Fruit fly (Drosophila melanogaster) whole organism, embryonic: ENCODE results near the gene Uck.

Experiments used
- ATbp ChIP-seq: fragments of 200-800 bp; sonication (Bioruptor generic); optimal IDR thresholded peaks from 2 replicates; lab custom pipeline; 2017; ENCODE audit warnings: missing biosample characterization, mild to moderate bottlenecking, missing genetic modification characterization, missing genetic modification reagents
- Antp ChIP-seq: fragments of 200-800 bp; sonication (Bioruptor generic); optimal IDR thresholded peaks from 3 replicates; lab custom pipeline; 2016; ENCODE audit warnings: missing biosample characterization, missing genetic modification characterization
- CG10321 ChIP-seq: fragments of 200-800 bp; sonication (Bioruptor generic); IDR thresholded peaks from 2 replicates; pipeline ENCODE4 v1.3.6; 2022; ENCODE audit warnings: missing biosample characterization, missing genetic modification characterization
- CG10462 ChIP-seq: fragments of 200-800 bp; sonication (Bioruptor generic); optimal IDR thresholded peaks from 2 replicates; lab custom pipeline; 2016; ENCODE audit warnings: missing biosample characterization, missing genetic modification characterization
- CG12104 ChIP-seq: fragments of 200-800 bp; sonication (Bioruptor generic); optimal IDR thresholded peaks from 3 replicates; lab custom pipeline; 2016; ENCODE audit warnings: missing biosample characterization, missing genetic modification characterization
- CG13123 ChIP-seq: fragments of 200-800 bp; sonication (Bioruptor generic); optimal IDR thresholded peaks from 2 replicates; lab custom pipeline; 2016; ENCODE audit warnings: missing biosample characterization, missing genetic modification characterization
- CG14965 ChIP-seq: fragments of 200-800 bp; sonication (Bioruptor generic); optimal IDR thresholded peaks from 2 replicates; lab custom pipeline; 2016; ENCODE audit warnings: missing biosample characterization, missing genetic modification characterization, borderline replicate concordance
- CG17186 ChIP-seq: fragments of 200-800 bp; sonication (Bioruptor generic); optimal IDR thresholded peaks from 3 replicates; lab custom pipeline; 2017; ENCODE audit warnings: missing biosample characterization, missing genetic modification reagents, missing genetic modification characterization
- CG17385 ChIP-seq: fragments of 200-800 bp; sonication (Bioruptor generic); optimal IDR thresholded peaks from 3 replicates; lab custom pipeline; 2018; ENCODE audit warnings: missing biosample characterization, mild to moderate bottlenecking, missing genetic modification characterization
- CG17912 ChIP-seq: fragments of 200-800 bp; sonication (Bioruptor generic); optimal IDR thresholded peaks from 2 replicates; lab custom pipeline; 2018; ENCODE audit warnings: missing biosample characterization, mild to moderate bottlenecking, missing genetic modification characterization
- CG18262 ChIP-seq: fragments of 200-800 bp; optimal IDR thresholded peaks from 3 replicates; lab custom pipeline; 2019; ENCODE audit warnings: missing biosample characterization, mild to moderate bottlenecking, missing genetic modification characterization, moderate library complexity
- CG18619 ChIP-seq: fragments of 200-800 bp; sonication (Bioruptor generic); optimal IDR thresholded peaks from 3 replicates; lab custom pipeline; 2017; ENCODE audit warnings: missing biosample characterization, mild to moderate bottlenecking, missing genetic modification characterization
- CG2199 ChIP-seq: fragments of 200-800 bp; sonication (Bioruptor generic); IDR thresholded peaks from 3 replicates; pipeline ENCODE4 v1.3.6; 2022; ENCODE audit warnings: missing biosample characterization, missing genetic modification characterization
- CG31441 ChIP-seq: fragments of 200-800 bp; sonication (Bioruptor generic); IDR thresholded peaks from 2 replicates; pipeline ENCODE4 v1.3.6; 2022; ENCODE audit warnings: missing biosample characterization, missing genetic modification characterization
- CG42726 ChIP-seq: fragments of 200-800 bp; sonication (Bioruptor generic); IDR thresholded peaks from 2 replicates; pipeline ENCODE4 v1.3.6; 2022; ENCODE audit warnings: missing biosample characterization, missing genetic modification characterization; ENCODE audit not compliant: partially characterized antibody
- CG6813 ChIP-seq: fragments of 200-800 bp; sonication (Bioruptor generic); optimal IDR thresholded peaks from 2 replicates; lab custom pipeline; 2017; ENCODE audit warnings: missing biosample characterization, missing genetic modification characterization, mild to moderate bottlenecking, moderate library complexity, missing genetic modification reagents
- CG7271 ChIP-seq: fragments of 200-800 bp; sonication (Bioruptor generic); optimal IDR thresholded peaks from 2 replicates; lab custom pipeline; 2018; ENCODE audit warnings: missing biosample characterization, mild to moderate bottlenecking, missing genetic modification characterization, moderate library complexity
- CG7745 ChIP-seq: fragments of 200-800 bp; sonication (Bioruptor generic); optimal IDR thresholded peaks from 2 replicates; lab custom pipeline; 2018; ENCODE audit warnings: missing biosample characterization, mild to moderate bottlenecking, missing genetic modification characterization, moderate library complexity
- CG8290 ChIP-seq, 3 experiments: fragments of 200-800 bp; sonication (Bioruptor generic); optimal IDR thresholded peaks; 2 replicates each; lab custom pipeline; 2016 to 2019; ENCODE audit warnings: missing biosample characterization in 3 of 3, missing genetic modification characterization in 3 of 3, mild to moderate bottlenecking in 2 of 3, moderate library complexity in 1 of 3
- CG8765 ChIP-seq: fragments of 200-800 bp; sonication (Bioruptor generic); IDR thresholded peaks from 2 replicates; pipeline ENCODE4 v1.3.6; 2022; ENCODE audit warnings: missing biosample characterization, missing genetic modification characterization
- CoRest ChIP-seq: fragments of 200-800 bp; sonication (Bioruptor generic); optimal IDR thresholded peaks from 3 replicates; lab custom pipeline; 2018; ENCODE audit warnings: missing biosample characterization, mild to moderate bottlenecking, missing genetic modification characterization, moderate library complexity
- Dll ChIP-seq: fragments of 200-800 bp; sonication (Bioruptor generic); IDR thresholded peaks from 4 replicates; pipeline ENCODE4 v1.3.6; 2022; ENCODE audit warnings: missing biosample characterization, missing genetic modification characterization; ENCODE audit not compliant: partially characterized antibody
- Elba2 ChIP-seq: fragments of 200-800 bp; sonication (Bioruptor generic); optimal IDR thresholded peaks from 3 replicates; lab custom pipeline; 2016; ENCODE audit warnings: missing biosample characterization, missing genetic modification characterization
- HLHmδ ChIP-seq: fragments of 200-800 bp; sonication (Bioruptor generic); optimal IDR thresholded peaks from 2 replicates; lab custom pipeline; 2018; ENCODE audit warnings: missing biosample characterization, mild to moderate bottlenecking, missing genetic modification characterization, moderate library complexity
- Hr3 ChIP-seq: fragments of 200-800 bp; sonication (Bioruptor generic); optimal IDR thresholded peaks from 3 replicates; lab custom pipeline; 2016; ENCODE audit warnings: missing biosample characterization, missing genetic modification characterization
- NFAT ChIP-seq: fragments of 200-800 bp; sonication (Bioruptor generic); IDR thresholded peaks from 2 replicates; pipeline ENCODE4 v1.3.6; 2022; ENCODE audit warnings: missing biosample characterization, missing genetic modification characterization
- NK7.1 ChIP-seq: fragments of 200-800 bp; sonication (Bioruptor generic); optimal IDR thresholded peaks from 3 replicates; lab custom pipeline; 2016; ENCODE audit warnings: missing biosample characterization, missing genetic modification characterization
- PHDP ChIP-seq: fragments of 200-800 bp; sonication (Bioruptor generic); optimal IDR thresholded peaks from 3 replicates; lab custom pipeline; 2018; ENCODE audit warnings: missing biosample characterization, mild to moderate bottlenecking, missing genetic modification characterization, moderate library complexity
- Ravus ChIP-seq: fragments of 200-800 bp; sonication (Bioruptor generic); IDR thresholded peaks from 2 replicates; pipeline ENCODE4 v1.3.6; 2022; ENCODE audit warnings: missing biosample characterization, missing genetic modification characterization
- Vsx1 ChIP-seq: fragments of 200-800 bp; sonication (Bioruptor generic); optimal IDR thresholded peaks from 2 replicates; lab custom pipeline; 2017; ENCODE audit warnings: missing biosample characterization, mild to moderate bottlenecking, missing genetic modification characterization, missing genetic modification reagents
- aop ChIP-seq: fragments of 200-800 bp; sonication (Bioruptor generic); IDR thresholded peaks from 2 replicates; pipeline ENCODE4 v1.3.6; 2022; ENCODE audit warnings: missing biosample characterization, missing genetic modification characterization
- bbx ChIP-seq: fragments of 200-800 bp; sonication (Bioruptor generic); IDR thresholded peaks from 2 replicates; pipeline ENCODE4 v1.3.6; 2022; ENCODE audit warnings: missing biosample characterization, missing genetic modification characterization; ENCODE audit not compliant: partially characterized antibody
- chif ChIP-seq, 2 experiments: fragments of 200-800 bp; sonication (Bioruptor generic); optimal IDR thresholded peaks; 3 replicates each; lab custom pipeline; 2016; ENCODE audit warnings: missing biosample characterization in 2 of 2, missing genetic modification characterization in 2 of 2
- dimm ChIP-seq: fragments of 200-800 bp; sonication (Bioruptor generic); IDR thresholded peaks from 2 replicates; pipeline ENCODE4 v1.3.6; 2022; ENCODE audit warnings: missing biosample characterization, missing genetic modification characterization
- eyg ChIP-seq: fragments of 200-800 bp; sonication (Bioruptor generic); optimal IDR thresholded peaks from 3 replicates; lab custom pipeline; 2016; ENCODE audit warnings: missing biosample characterization, missing genetic modification characterization
- fd3F ChIP-seq: fragments of 200-800 bp; sonication (Bioruptor generic); optimal IDR thresholded peaks from 2 replicates; lab custom pipeline; 2018; ENCODE audit warnings: missing biosample characterization, mild to moderate bottlenecking, missing genetic modification characterization, moderate library complexity
- gcm ChIP-seq: fragments of 200-800 bp; sonication (Bioruptor generic); optimal IDR thresholded peaks from 2 replicates; lab custom pipeline; 2019; ENCODE audit warnings: missing biosample characterization, mild to moderate bottlenecking, missing genetic modification characterization, moderate library complexity
- grn ChIP-seq: fragments of 200-800 bp; sonication (Bioruptor generic); optimal IDR thresholded peaks from 3 replicates; lab custom pipeline; 2017; ENCODE audit warnings: missing biosample characterization, missing genetic modification characterization
- jigr1 ChIP-seq: fragments of 200-800 bp; sonication (Bioruptor generic); IDR thresholded peaks from 3 replicates; pipeline ENCODE4 v1.3.6; 2022; ENCODE audit warnings: missing biosample characterization, missing genetic modification characterization
- kni ChIP-seq: fragments of 200-800 bp; sonication (Bioruptor generic); optimal IDR thresholded peaks from 3 replicates; lab custom pipeline; 2017; ENCODE audit warnings: mild to moderate bottlenecking, missing biosample characterization, missing genetic modification reagents, missing genetic modification characterization
- lov ChIP-seq, 2 experiments: fragments of 200-800 bp in 1 of 2; fragments of >200 bp in 1 of 2; sonication (Bioruptor generic) in 1 of 2; IDR thresholded peaks in 1 of 2; optimal IDR thresholded peaks in 1 of 2; 2 replicates in 1 of 2; 3 replicates in 1 of 2; pipeline versions ENCODE4 v1.3.6 to Lab custom; 2017 to 2022; ENCODE audit warnings: missing biosample characterization in 1 of 2, missing genetic modification characterization in 1 of 2
- prd ChIP-seq, 3 experiments: fragments of >200 bp in 2 of 3; fragments of 200-800 bp in 1 of 3; sonication (Bioruptor generic) in 1 of 3; optimal IDR thresholded peaks in 2 of 3; IDR thresholded peaks in 1 of 3; 2 replicates in 2 of 3; 3 replicates in 1 of 3; pipeline versions ENCODE4 v1.3.6 to Lab custom; 2017 to 2022; ENCODE audit warnings: missing biosample characterization in 1 of 3, missing genetic modification characterization in 1 of 3
- sc ChIP-seq, 3 experiments: fragments of >200 bp in 2 of 3; fragments of 200-800 bp in 1 of 3; sonication (Bioruptor generic) in 1 of 3; optimal IDR thresholded peaks; 2 replicates in 2 of 3; 3 replicates in 1 of 3; lab custom pipeline; 2017; ENCODE audit warnings: mild to moderate bottlenecking in 1 of 3, missing biosample characterization in 1 of 3, missing genetic modification characterization in 1 of 3, missing genetic modification reagents in 1 of 3
- schlank ChIP-seq: fragments of 200-800 bp; sonication (Bioruptor generic); optimal IDR thresholded peaks from 2 replicates; lab custom pipeline; 2018; ENCODE audit warnings: missing biosample characterization, mild to moderate bottlenecking, missing genetic modification characterization
- sd ChIP-seq: fragments of 200-800 bp; sonication (Bioruptor generic); optimal IDR thresholded peaks from 3 replicates; lab custom pipeline; 2018; ENCODE audit warnings: missing biosample characterization, mild to moderate bottlenecking, missing genetic modification characterization, moderate library complexity
- seq ChIP-seq: fragments of 200-800 bp; sonication (Bioruptor generic); IDR thresholded peaks from 2 replicates; pipeline ENCODE4 v1.3.6; 2022; ENCODE audit warnings: missing biosample characterization, missing genetic modification characterization
- sima ChIP-seq: fragments of 200-800 bp; sonication (Bioruptor generic); optimal IDR thresholded peaks from 2 replicates; lab custom pipeline; 2016; ENCODE audit warnings: missing biosample characterization, missing genetic modification characterization
- sqz ChIP-seq: fragments of 200-800 bp; sonication (Bioruptor generic); optimal IDR thresholded peaks from 3 replicates; lab custom pipeline; 2018; ENCODE audit warnings: missing biosample characterization, mild to moderate bottlenecking, missing genetic modification characterization
- tin ChIP-seq: fragments of 200-800 bp; sonication (Bioruptor generic); optimal IDR thresholded peaks from 3 replicates; lab custom pipeline; 2016; ENCODE audit warnings: missing biosample characterization, missing genetic modification characterization

Gene Uck

DNA sequence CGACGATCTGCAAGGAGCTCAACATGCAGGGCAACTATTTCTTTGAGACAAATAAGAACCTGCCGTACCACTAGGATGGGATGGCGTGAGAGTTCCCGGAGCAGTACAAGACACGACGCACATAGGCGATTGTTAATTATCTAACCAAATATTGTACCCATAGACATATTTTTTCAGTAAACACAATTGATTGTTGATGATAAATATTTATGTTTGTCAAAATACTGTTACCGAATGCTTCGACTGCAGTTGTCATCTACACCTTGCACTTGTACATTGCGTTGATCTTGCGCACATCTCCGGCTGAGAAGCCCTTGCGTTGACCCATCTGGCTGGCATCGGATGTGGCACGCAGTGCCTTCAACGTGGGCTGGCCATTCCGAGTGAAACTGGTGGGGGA, 3.2 kb downstream of the Uck start (continued):
- no peak for TF ChIP-seq eyg (GFP tag; lab: Kevin White, UChicago)
- TF ChIP-seq tin (GFP tag; lab: Kevin White, UChicago) = no peak
- no peak for TF ChIP-seq schlank (tag; lab: Kevin White, UChicago)
- TF ChIP-seq CG6813 = peak; percentile 72
- no peak for TF ChIP-seq CG8765 (GFP tag; lab: Robert Waterston, UW)
- TF ChIP-seq Antp (GFP tag; lab: Kevin White, UChicago) = no peak
- TF ChIP-seq CG17186 (GFP tag; lab: Kevin White, UChicago) = peak; percentile 23
- no peak for TF ChIP-seq CG14965
- TF ChIP-seq CG7271 (tag; lab: Kevin White, UChicago) = peak; percentile 34
- no peak for TF ChIP-seq bbx (GFP tag; lab: Robert Waterston, UW)
- TF ChIP-seq chif (GFP tag; optimal IDR thresholded peaks at IDR 0.05; lab: Kevin White, UChicago) = no peak
- no peak for TF ChIP-seq seq (GFP tag; lab: Robert Waterston, UW)
- TF ChIP-seq grn (GFP tag; lab: Kevin White, UChicago) = no peak
- no peak for TF ChIP-seq NFAT (GFP tag; lab: Robert Waterston, UW)
- TF ChIP-seq sqz (GFP tag; lab: Kevin White, UChicago) = peak; percentile 26
- no peak for TF ChIP-seq Ravus
- no peak for TF ChIP-seq jigr1
- no peak for TF ChIP-seq CG8290 (GFP tag; optimal IDR thresholded peaks at IDR 0.05; lab: Kevin White, UChicago)
- TF ChIP-seq CG8290 (tag; optimal IDR thresholded peaks at IDR 0.05; lab: Kevin White, UChicago) = no peak
- no peak for TF ChIP-seq sd (tag; lab: Kevin White, UChicago)
- no peak for TF ChIP-seq sc (optimal IDR thresholded peaks at IDR 0.05; lab: Kevin White, UChicago)
- peak; percentile 10 for TF ChIP-seq sc (GFP tag; optimal IDR thresholded peaks at IDR 0.05; lab: Kevin White, UChicago)
- peak; percentile 77 for TF ChIP-seq kni (GFP tag; lab: Kevin White, UChicago)
- TF ChIP-seq prd (optimal IDR thresholded peaks at IDR 0.05; lab: Kevin White, UChicago) = no peak
- TF ChIP-seq prd (GFP tag; IDR thresholded peaks at IDR 0.05; lab: Robert Waterston, UW) = no peak
- TF ChIP-seq aop (GFP tag; lab: Robert Waterston, UW) = no peak
- TF ChIP-seq NK7.1 (GFP tag; lab: Kevin White, UChicago) = no peak
- no peak for TF ChIP-seq CG10321
- TF ChIP-seq dimm (GFP tag; lab: Robert Waterston, UW) = no peak
- TF ChIP-seq CG7745 (tag; lab: Kevin White, UChicago) = peak; percentile 56
- no peak for TF ChIP-seq CG42726 (GFP tag; lab: Robert Waterston, UW)
- no peak for TF ChIP-seq CG13123 (GFP tag; lab: Kevin White, UChicago)
- no peak for TF ChIP-seq fd3F
- TF ChIP-seq CG18619 (GFP tag; lab: Kevin White, UChicago) = no peak
- no peak for TF ChIP-seq CG10462 (GFP tag; lab: Kevin White, UChicago)
- no peak for TF ChIP-seq CoRest
- TF ChIP-seq Dll (GFP tag; lab: Robert Waterston, UW) = no peak
- TF ChIP-seq CG2199 (GFP tag; lab: Robert Waterston, UW) = no peak
- no peak for TF ChIP-seq lov (optimal IDR thresholded peaks at IDR 0.05; lab: Kevin White, UChicago)
- TF ChIP-seq lov (GFP tag; IDR thresholded peaks at IDR 0.05; lab: Robert Waterston, UW) = no peak
- peak; percentile 30 for TF ChIP-seq Vsx1 (GFP tag; lab: Kevin White, UChicago)
- peak; percentile 58; the same call in 1 of the 2 replicates for TF ChIP-seq CG31441 (GFP tag; lab: Robert Waterston, UW)
- TF ChIP-seq ATbp = peak; percentile 76
- TF ChIP-seq gcm (GFP tag; lab: Kevin White, UChicago) = peak; percentile 35
- no peak for TF ChIP-seq sima (GFP tag; lab: Kevin White, UChicago)
- TF ChIP-seq CG17912 (GFP tag; lab: Kevin White, UChicago) = no peak
- peak; percentile 50 for TF ChIP-seq PHDP (tag; lab: Kevin White, UChicago)
- TF ChIP-seq Elba2 (GFP tag; lab: Kevin White, UChicago) = no peak
- TF ChIP-seq CG12104 (GFP tag; lab: Kevin White, UChicago) = no peak
- no peak for TF ChIP-seq Hr3 (GFP tag; lab: Kevin White, UChicago)
- no peak for TF ChIP-seq CG17385
- peak; percentile 50 for TF ChIP-seq CG18262 (tag; lab: Kevin White, UChicago)
- TF ChIP-seq HLHmδ (GFP tag; lab: Kevin White, UChicago) = peak; percentile 52
